Worm (Caenorhabditis elegans): ENCODE data around the gene lfi-1.
A peak's percentile ranks its signal among the peaks of the same experiment; 100 is the strongest.

Gene lfi-1

DNA sequence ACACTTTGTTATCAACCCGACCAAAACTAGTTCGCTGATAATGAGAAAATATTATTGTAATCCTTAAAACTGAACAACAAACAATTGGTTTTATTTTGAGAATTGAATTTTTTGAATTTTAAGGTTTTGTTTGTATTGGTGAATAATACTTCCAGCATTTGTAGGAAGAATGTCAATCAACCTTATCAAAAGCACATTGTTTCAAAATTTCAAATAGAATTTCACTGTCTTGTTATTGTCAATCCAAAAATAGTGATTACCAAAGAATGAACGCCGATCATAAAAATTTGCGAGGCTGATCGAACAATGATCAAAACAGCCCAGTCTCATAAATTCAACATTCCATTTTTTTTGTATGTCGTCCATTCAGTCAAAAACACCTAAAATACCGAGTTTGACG, 2.1 kb upstream of the lfi-1 start:
- no peak for TF ChIP-seq ces-1 (GFP tag; optimal IDR thresholded peaks at IDR 0.05)
- TF ChIP-seq elt-1 (tag; optimal IDR thresholded peaks at IDR 0.05; ENCODE audit: borderline replicate concordance, insufficient read depth): no peak
- no peak for TF ChIP-seq unc-62 (GFP tag; optimal IDR thresholded peaks at IDR 0.05)
- no peak for TF ChIP-seq flh-1 (GFP tag; optimal IDR thresholded peaks at IDR 0.05)
- no peak for TF ChIP-seq elt-3 (tag; optimal IDR thresholded peaks at IDR 0.05)
- no peak for TF ChIP-seq lin-32 (GFP tag; optimal IDR thresholded peaks at IDR 0.05)
- TF ChIP-seq drap-1 (GFP tag; optimal IDR thresholded peaks at IDR 0.05): no peak
- no peak for TF ChIP-seq ceh-83 (GFP tag; optimal IDR thresholded peaks at IDR 0.05)
- TF ChIP-seq lsy-2 (tag; optimal IDR thresholded peaks at IDR 0.05): no peak
- TF ChIP-seq snpc-4 (tag; optimal IDR thresholded peaks at IDR 0.05): no peak
- no peak for TF ChIP-seq mls-2 (tag; optimal IDR thresholded peaks at IDR 0.05)
- TF ChIP-seq nhr-12 (tag; optimal IDR thresholded peaks at IDR 0.05): no peak
- TF ChIP-seq nhr-76 (tag; optimal IDR thresholded peaks at IDR 0.05): no peak
- no peak for TF ChIP-seq ceh-39 (tag; optimal IDR thresholded peaks at IDR 0.05)
- TF ChIP-seq unc-39 (tag; optimal IDR thresholded peaks at IDR 0.05): no peak
- TF ChIP-seq cnd-1 (tag; optimal IDR thresholded peaks at IDR 0.05): no peak
- no peak for TF ChIP-seq mep-1 (tag; optimal IDR thresholded peaks at IDR 0.05)

DNA sequence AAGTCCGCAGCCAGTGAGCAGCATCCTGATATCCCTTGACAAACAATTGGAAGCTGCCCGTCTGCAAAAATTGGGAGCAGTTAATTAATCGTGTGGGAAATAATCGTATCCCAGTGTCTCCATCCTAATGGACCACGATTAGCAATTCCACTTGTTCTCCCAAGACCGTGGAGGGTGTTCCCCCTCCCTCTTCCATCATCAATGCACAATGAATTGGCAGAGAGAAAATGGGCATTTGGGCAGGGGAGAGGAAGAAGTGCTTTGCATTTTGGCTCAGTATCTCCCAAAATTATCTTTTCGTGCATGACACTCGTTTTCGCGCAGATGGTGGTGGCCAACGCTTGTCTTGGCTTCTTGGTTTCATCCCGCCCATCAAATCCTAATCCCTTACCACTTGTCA, 1.5 kb downstream of the lfi-1 start:
- peak; percentile 64 for TF ChIP-seq ces-1 (GFP tag; optimal IDR thresholded peaks at IDR 0.05)
- TF ChIP-seq bed-3 (GFP tag; optimal IDR thresholded peaks at IDR 0.05): no peak
- TF ChIP-seq M03D4.4 (tag; optimal IDR thresholded peaks at IDR 0.05): peak; percentile 21
- TF ChIP-seq unc-62 (GFP tag; optimal IDR thresholded peaks at IDR 0.05): no peak
- peak; percentile 22 for TF ChIP-seq cnd-1 (tag; optimal IDR thresholded peaks at IDR 0.05)

DNA sequence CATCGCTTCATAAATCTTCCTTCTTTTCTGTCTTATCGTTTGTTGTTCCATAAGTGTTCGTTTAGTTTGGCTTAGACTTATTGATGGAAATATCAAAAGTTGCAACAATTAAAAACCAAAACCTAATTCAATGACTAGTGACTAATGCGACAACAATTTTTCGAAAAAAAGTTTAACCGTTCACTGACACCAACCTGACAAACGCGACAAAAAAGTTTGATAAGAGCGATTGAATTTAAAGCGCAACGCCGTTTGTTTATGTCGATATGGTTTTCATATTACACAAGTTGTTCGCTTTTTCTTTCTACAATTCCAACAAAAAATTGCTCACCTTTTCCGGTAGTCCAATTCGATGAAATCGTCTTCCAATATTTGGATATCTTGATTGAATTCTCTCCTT, 2.4 kb downstream of the lfi-1 start:
- no peak for TF ChIP-seq ceh-43 (GFP tag; optimal IDR thresholded peaks at IDR 0.05)
- TF ChIP-seq ham-2 (GFP tag; optimal IDR thresholded peaks at IDR 0.05): no peak
- TF ChIP-seq nhr-12 (tag; optimal IDR thresholded peaks at IDR 0.05): no peak

DNA sequence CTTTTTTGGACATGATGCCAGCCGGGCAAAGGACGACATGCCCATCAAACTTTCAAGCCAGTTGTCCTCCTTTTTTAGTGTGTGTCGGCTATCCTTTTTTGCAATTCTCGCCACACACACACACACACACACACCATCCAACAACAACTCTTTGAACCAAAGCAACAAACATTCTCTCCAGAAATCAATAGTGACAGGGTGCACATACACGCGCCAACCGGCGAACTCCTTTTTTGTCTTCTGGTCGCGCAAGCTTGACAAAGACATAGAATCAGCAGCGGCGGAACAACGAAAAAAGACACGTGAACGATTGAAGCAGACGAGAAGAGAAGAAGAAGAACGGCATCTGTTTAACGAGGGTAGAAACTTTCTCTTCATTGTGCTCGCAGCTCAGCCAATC, 4.4 kb downstream of the lfi-1 start:
- TF ChIP-seq blmp-1 (tag; optimal IDR thresholded peaks at IDR 0.05): no peak

DNA sequence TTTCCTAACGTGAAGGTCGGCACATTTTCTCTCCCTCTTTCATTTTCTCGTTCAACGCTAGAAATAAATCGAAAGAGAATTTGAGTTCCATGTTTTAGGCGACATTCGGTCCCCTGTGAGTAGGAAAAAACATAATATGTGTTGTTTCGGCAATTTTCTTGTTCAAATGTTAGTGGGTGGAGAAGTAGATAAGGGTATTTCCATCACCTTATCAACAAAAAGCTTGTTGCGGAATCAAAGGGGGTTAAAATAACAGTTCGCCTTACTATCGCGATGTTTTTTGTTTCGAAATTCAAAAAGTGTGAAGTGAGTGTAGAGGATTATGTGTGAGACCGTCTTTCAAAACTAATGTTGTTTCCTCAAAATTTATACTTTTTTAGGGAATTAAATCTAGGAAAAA, 4.9 kb downstream of the lfi-1 start:
- no peak for TF ChIP-seq pha-4 (tag; optimal IDR thresholded peaks at IDR 0.05)
- no peak for TF ChIP-seq tbx-8 (GFP tag; optimal IDR thresholded peaks at IDR 0.05)
- TF ChIP-seq nhr-237 (tag; optimal IDR thresholded peaks at IDR 0.05): no peak
- no peak for TF ChIP-seq lsy-2 (tag; optimal IDR thresholded peaks at IDR 0.05)
- no peak for TF ChIP-seq unc-120 (tag; optimal IDR thresholded peaks at IDR 0.05; ENCODE audit: poor library complexity, severe bottlenecking)
- TF ChIP-seq elt-1 (tag; optimal IDR thresholded peaks at IDR 0.05; ENCODE audit: borderline replicate concordance, insufficient read depth): no peak
- no peak for TF ChIP-seq cnd-1 (tag; optimal IDR thresholded peaks at IDR 0.05)
- no peak for TF ChIP-seq M03D4.4 (tag; optimal IDR thresholded peaks at IDR 0.05)
- no peak for TF ChIP-seq ceh-39 (tag; optimal IDR thresholded peaks at IDR 0.05)
- TF ChIP-seq sem-2 (GFP tag; optimal IDR thresholded peaks at IDR 0.05): no peak
- no peak for TF ChIP-seq ceh-43 (GFP tag; optimal IDR thresholded peaks at IDR 0.05)
- TF ChIP-seq snpc-4 (tag; optimal IDR thresholded peaks at IDR 0.05): no peak
- TF ChIP-seq blmp-1 (tag; optimal IDR thresholded peaks at IDR 0.05): no peak
- no peak for TF ChIP-seq nhr-12 (tag; optimal IDR thresholded peaks at IDR 0.05)
- TF ChIP-seq ces-1 (GFP tag; optimal IDR thresholded peaks at IDR 0.05): no peak

DNA sequence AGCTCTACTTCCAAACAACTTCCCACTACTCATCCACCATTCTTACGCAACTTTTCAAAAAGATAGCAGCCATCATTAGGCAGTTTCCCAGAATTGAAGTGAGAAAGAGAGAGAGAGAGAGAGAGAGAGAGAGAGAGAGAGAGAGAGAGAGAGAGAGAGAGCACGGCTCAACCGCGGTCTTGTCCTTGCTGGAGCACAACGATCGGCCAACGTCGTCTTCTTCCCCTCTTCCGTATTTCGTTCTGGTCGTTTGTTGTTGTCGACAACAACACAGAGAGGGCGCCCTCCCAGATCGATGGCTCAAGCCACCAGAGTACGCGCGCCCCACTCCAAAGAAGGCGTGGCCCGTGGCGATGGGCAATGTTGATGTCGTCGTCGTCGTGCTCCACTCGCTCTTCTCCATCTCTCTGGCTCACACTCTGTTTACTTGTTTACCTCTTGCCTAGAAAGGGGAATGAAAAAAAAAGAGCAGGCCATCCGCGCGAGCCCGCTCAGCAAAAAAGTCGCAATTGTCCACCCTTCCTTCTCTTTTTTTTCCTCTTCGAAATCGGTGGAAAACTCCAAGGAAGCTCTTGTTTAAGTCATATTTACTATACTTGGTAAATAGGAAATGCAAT, 5.5 kb downstream of the lfi-1 start:
- no peak for TF ChIP-seq bed-3 (GFP tag; optimal IDR thresholded peaks at IDR 0.05)
- no peak for TF ChIP-seq nhr-237 (tag; optimal IDR thresholded peaks at IDR 0.05)
- TF ChIP-seq tbx-8 (GFP tag; optimal IDR thresholded peaks at IDR 0.05): no peak
- no peak for TF ChIP-seq nhr-12 (tag; optimal IDR thresholded peaks at IDR 0.05)
- TF ChIP-seq drap-1 (GFP tag; optimal IDR thresholded peaks at IDR 0.05): no peak
- no peak for TF ChIP-seq sem-2 (GFP tag; optimal IDR thresholded peaks at IDR 0.05)
- no peak for TF ChIP-seq nhr-28 (tag; optimal IDR thresholded peaks at IDR 0.05)
- no peak for TF ChIP-seq ceh-43 (GFP tag; optimal IDR thresholded peaks at IDR 0.05)
- TF ChIP-seq snpc-4 (tag; optimal IDR thresholded peaks at IDR 0.05): no peak

Measured in whole organism, mixed stage, embryonic.